Worm (Caenorhabditis elegans): Measurements from ENCODE around the gene R08C7.4.
A peak's percentile ranks its signal among the peaks of the same experiment; 100 is the strongest.

R08C7.4 gene

ce11 chrIV:4402413-4402812 lies 32.4 kb upstream of the R08C7.4 start:
- TF ChIP-seq irx-1 (tag; optimal IDR thresholded peaks at IDR 0.05) (no peak), nhr-71 (tag; optimal IDR thresholded peaks at IDR 0.05) (peak; percentile 89), elt-2 (tag; optimal IDR thresholded peaks at IDR 0.05) (no peak), isw-1 (GFP tag; IDR thresholded peaks at IDR 0.05) (no peak), hlh-17 (GFP tag; optimal IDR thresholded peaks at IDR 0.05; ENCODE audit: borderline replicate concordance) (no peak), elt-3 (tag; optimal IDR thresholded peaks at IDR 0.05) (peak in 2 of 6 experiments; percentile 55 to 92), nhr-84 (tag; optimal IDR thresholded peaks at IDR 0.05) (no peak), lsy-2 (tag; optimal IDR thresholded peaks at IDR 0.05) (peak; percentile 64 to 71), ztf-4 (tag; optimal IDR thresholded peaks at IDR 0.05) (peak; percentile 39), nhr-28 (tag; optimal IDR thresholded peaks at IDR 0.05) (no peak), C04F5.9 (tag; optimal IDR thresholded peaks at IDR 0.05) (no peak), lin-39 (tag; optimal IDR thresholded peaks at IDR 0.05) (no peak), skn-1 (tag; optimal IDR thresholded peaks at IDR 0.05) (peak; percentile 67), snu-23 (GFP tag; optimal IDR thresholded peaks at IDR 0.05) (peak; percentile 87), alr-1 (tag; optimal IDR thresholded peaks at IDR 0.05; ENCODE audit: borderline replicate concordance) (no peak), zip-4 (GFP tag; optimal IDR thresholded peaks at IDR 0.05) (no peak), nhr-20 (tag; optimal IDR thresholded peaks at IDR 0.05) (peak; percentile 85), Y116A8C.19 (tag; optimal IDR thresholded peaks at IDR 0.05; ENCODE audit: borderline replicate concordance) (no peak), ceh-82 (tag; optimal IDR thresholded peaks at IDR 0.05) (peak in 1 of 3 experiments; percentile 5), zag-1 (tag; optimal IDR thresholded peaks at IDR 0.05) (no peak), sptf-1 (tag; optimal IDR thresholded peaks at IDR 0.05) (no peak), tlp-1 (tag; optimal IDR thresholded peaks at IDR 0.05) (no peak), mef-2 (tag; optimal IDR thresholded peaks at IDR 0.05) (no peak), rnt-1 (tag; optimal IDR thresholded peaks at IDR 0.05) (no peak), snpc-4 (tag; optimal IDR thresholded peaks at IDR 0.05) (peak; percentile 25), nhr-237 (tag; optimal IDR thresholded peaks at IDR 0.05) (no peak), lin-14 (GFP tag; optimal IDR thresholded peaks at IDR 0.05) (peak; percentile 82), mdl-1 (tag; optimal IDR thresholded peaks at IDR 0.05) (peak in 1 of 2 experiments; percentile 78), lin-15B (tag; optimal IDR thresholded peaks at IDR 0.05) (no peak), swsn-7 (tag; optimal IDR thresholded peaks at IDR 0.05) (peak; percentile 38), fkh-4 (tag; optimal IDR thresholded peaks at IDR 0.05; ENCODE audit: borderline replicate concordance) (no peak), C16A3.4 (tag; optimal IDR thresholded peaks at IDR 0.05) (peak; percentile 60), hlh-4 (tag; optimal IDR thresholded peaks at IDR 0.05) (no peak), dsc-1 (tag; optimal IDR thresholded peaks at IDR 0.05) (peak; percentile 51), nhr-85 (tag) (peak; percentile 96), unc-98 (GFP tag; IDR thresholded peaks at IDR 0.05) (no peak), mab-9 (GFP tag; IDR thresholded peaks at IDR 0.05) (no peak), xbp-1 (tag; optimal IDR thresholded peaks at IDR 0.05) (peak; percentile 6), ets-5 (GFP tag; IDR thresholded peaks at IDR 0.05) (no peak), nhr-12 (tag; optimal IDR thresholded peaks at IDR 0.05) (no peak), pax-3 (tag; optimal IDR thresholded peaks at IDR 0.05) (peak; percentile 37), nhr-77 (tag; optimal IDR thresholded peaks at IDR 0.05) (no peak), lir-3 (tag; optimal IDR thresholded peaks at IDR 0.05; ENCODE audit: poor library complexity) (peak; percentile 24), egl-27 (tag; optimal IDR thresholded peaks at IDR 0.05) (no peak), ceh-88 (GFP tag; IDR thresholded peaks at IDR 0.05) (no peak), jun-1 (tag; optimal IDR thresholded peaks at IDR 0.05) (no peak), unc-86 (tag; optimal IDR thresholded peaks at IDR 0.05) (no peak), ces-1 (GFP tag; optimal IDR thresholded peaks at IDR 0.05) (no peak), ceh-63 (GFP tag; optimal IDR thresholded peaks at IDR 0.05) (no peak), nhr-11 (tag; optimal IDR thresholded peaks at IDR 0.05) (peak; percentile 1), unc-130 (tag; optimal IDR thresholded peaks at IDR 0.05) (peak; percentile 85), F16B12.6 (tag; optimal IDR thresholded peaks at IDR 0.05) (no peak), lin-35 (GFP tag; optimal IDR thresholded peaks at IDR 0.05) (peak; percentile 7 to 75), ceh-8 (GFP tag; optimal IDR thresholded peaks at IDR 0.05) (no peak)
